Worm (Caenorhabditis elegans): Measurements from ENCODE around the gene daf-4.

DNA sequence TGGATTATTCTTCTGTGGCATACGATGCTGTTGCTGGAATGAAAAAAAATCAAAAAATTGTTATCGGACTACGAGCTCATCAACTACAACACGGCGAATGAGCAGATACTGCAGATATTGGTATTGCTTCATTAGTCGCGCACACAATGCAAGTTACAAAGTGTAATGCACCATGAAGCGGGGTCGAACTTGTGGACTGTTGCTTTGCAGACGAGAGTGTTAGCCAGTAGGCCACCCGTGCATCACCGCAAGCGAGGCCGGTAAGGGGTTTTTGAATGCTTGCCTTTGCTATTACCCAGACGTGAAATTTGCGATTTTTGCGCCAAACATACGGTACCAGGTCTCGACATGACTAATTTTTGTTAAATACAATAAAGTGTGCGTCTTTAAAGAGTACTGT is 22.9 kb upstream of the daf-4 start:
- no peak for TF ChIP-seq nhr-10 (tag; optimal IDR thresholded peaks at IDR 0.05)
- peak; percentile 88 for TF ChIP-seq nhr-42 (GFP tag; IDR thresholded peaks at IDR 0.05)
- peak; percentile 82 for TF ChIP-seq aha-1 (tag)
- peak; percentile 86 for TF ChIP-seq lin-13 (GFP tag; optimal IDR thresholded peaks at IDR 0.05)
- no peak for TF ChIP-seq unc-62 (GFP tag; optimal IDR thresholded peaks at IDR 0.05 in 1 of 2)
- no peak for TF ChIP-seq unc-62 (tag; optimal IDR thresholded peaks at IDR 0.05)
- no peak for TF ChIP-seq nhr-237 (tag; optimal IDR thresholded peaks at IDR 0.05)
- no peak for TF ChIP-seq skn-1 (tag; optimal IDR thresholded peaks at IDR 0.05)
- TF ChIP-seq daf-8 (GFP tag; IDR thresholded peaks at IDR 0.05), result no peak
- no peak for TF ChIP-seq fkh-10 (GFP tag; optimal IDR thresholded peaks at IDR 0.05)
